Worm (Caenorhabditis elegans) whole organism, L4/young adult: ENCODE data around the gene let-721.

Source experiments
- W03F9.2 ChIP-seq: fragments of 150-350 bp; optimal IDR thresholded peaks from 2 replicates; lab custom pipeline; 2014; ENCODE audit warnings: missing biosample characterization, missing genetic modification characterization
- dao-5 ChIP-seq: sonication (generic microtip); optimal IDR thresholded peaks from 2 replicates; lab custom pipeline; 2016; ENCODE audit warnings: missing genotype, missing genetic modification characterization, moderate library complexity, missing compliant biosample characterization
- him-1 ChIP-seq: sonication (generic microtip); optimal IDR thresholded peaks from 2 replicates; lab custom pipeline; 2016; ENCODE audit warnings: missing genotype, missing genetic modification reagents, missing genetic modification characterization, missing compliant biosample characterization

DNA sequence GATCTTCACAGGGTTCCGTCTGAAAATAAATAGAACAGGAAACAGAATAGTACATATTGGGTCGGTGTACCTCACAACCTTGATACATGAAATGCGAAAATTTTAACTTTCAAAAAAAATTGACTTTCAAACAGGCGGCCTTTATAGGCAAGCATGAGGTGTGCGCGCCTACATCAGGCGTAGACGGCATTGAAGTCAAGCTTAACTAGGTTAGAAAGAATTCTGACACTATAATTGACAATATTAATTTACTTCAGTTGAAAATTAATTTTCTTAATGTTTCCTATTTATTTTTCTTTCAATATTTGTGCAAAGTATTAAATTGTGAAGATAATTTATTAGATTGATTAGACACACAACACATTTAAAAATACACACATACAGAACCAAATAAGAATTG is 34.8 kb downstream of the let-721 start, which contains the start of gene C05D11.5:
- no peak for TF ChIP-seq dao-5
- TF ChIP-seq W03F9.2 (tag; lab: Kevin White, UChicago) = no peak
- TF ChIP-seq him-1 = no peak
